Fruit fly (Drosophila melanogaster) whole organism, embryonic: ENCODE measurements around the gene CG4955.

Source experiments
- Ada2b ChIP-seq: fragments of 200-800 bp; sonication (Bioruptor generic); IDR thresholded peaks from 2 replicates; pipeline ENCODE4 v1.3.6; 2022; ENCODE audit warnings: missing biosample characterization, missing genetic modification characterization
- Antp ChIP-seq: fragments of 200-800 bp; sonication (Bioruptor generic); optimal IDR thresholded peaks from 3 replicates; lab custom pipeline; 2016; ENCODE audit warnings: missing biosample characterization, missing genetic modification characterization
- Atf-2 ChIP-seq: fragments of 200-800 bp; sonication (Bioruptor generic); optimal IDR thresholded peaks from 2 replicates; lab custom pipeline; 2016; ENCODE audit warnings: missing biosample characterization, missing genetic modification characterization
- Atf3 ChIP-seq: fragments of 200-800 bp; sonication (Bioruptor generic); optimal IDR thresholded peaks from 3 replicates; lab custom pipeline; 2016; ENCODE audit warnings: missing biosample characterization, missing genetic modification characterization
- CG10959 ChIP-seq: fragments of 200-800 bp; sonication (Bioruptor generic); IDR thresholded peaks from 2 replicates; pipeline ENCODE4 v1.3.6; 2022; ENCODE audit warnings: missing biosample characterization, missing genetic modification characterization
- CG12104 ChIP-seq: fragments of 200-800 bp; sonication (Bioruptor generic); optimal IDR thresholded peaks from 3 replicates; lab custom pipeline; 2016; ENCODE audit warnings: missing biosample characterization, missing genetic modification characterization
- CG1233 ChIP-seq: fragments of 200-800 bp; sonication (Bioruptor generic); optimal IDR thresholded peaks from 4 replicates; lab custom pipeline; 2018; ENCODE audit warnings: missing biosample characterization, mild to moderate bottlenecking, missing genetic modification characterization
- CG12659 ChIP-seq: fragments of 200-800 bp; sonication (Bioruptor generic); optimal IDR thresholded peaks from 3 replicates; lab custom pipeline; 2017; ENCODE audit warnings: mild to moderate bottlenecking, missing biosample characterization, missing genetic modification reagents, missing genetic modification characterization
- CG12744 ChIP-seq: fragments of 200-800 bp; sonication (Bioruptor generic); optimal IDR thresholded peaks from 2 replicates; lab custom pipeline; 2016; ENCODE audit warnings: missing biosample characterization, missing genetic modification characterization
- CG13624 ChIP-seq: fragments of 200-800 bp; sonication (Bioruptor generic); optimal IDR thresholded peaks from 2 replicates; lab custom pipeline; 2016; ENCODE audit warnings: missing biosample characterization, missing genetic modification characterization
- CG14050 ChIP-seq: fragments of 200-800 bp; sonication (Bioruptor generic); IDR thresholded peaks from 3 replicates; pipeline ENCODE4 v1.3.6; 2022; ENCODE audit warnings: missing biosample characterization, missing genetic modification characterization
- CG16813 ChIP-seq: fragments of 200-800 bp; sonication (Bioruptor generic); IDR thresholded peaks from 3 replicates; pipeline ENCODE4 v1.3.6; 2022; ENCODE audit warnings: missing biosample characterization, missing genetic modification characterization; ENCODE audit not compliant: partially characterized antibody
- CG17186 ChIP-seq: fragments of 200-800 bp; sonication (Bioruptor generic); optimal IDR thresholded peaks from 3 replicates; lab custom pipeline; 2017; ENCODE audit warnings: missing biosample characterization, missing genetic modification reagents, missing genetic modification characterization
- CG2116 ChIP-seq: fragments of 200-800 bp; sonication (Bioruptor generic); optimal IDR thresholded peaks from 3 replicates; lab custom pipeline; 2018; ENCODE audit warnings: missing biosample characterization, mild to moderate bottlenecking, missing genetic modification characterization
- CG3065 ChIP-seq: fragments of 200-800 bp; sonication (Bioruptor generic); optimal IDR thresholded peaks from 2 replicates; lab custom pipeline; 2016; ENCODE audit warnings: missing biosample characterization, missing genetic modification characterization
- CG34376 ChIP-seq: fragments of 200-800 bp; sonication (Bioruptor generic); optimal IDR thresholded peaks from 2 replicates; lab custom pipeline; 2018; ENCODE audit warnings: missing biosample characterization, mild to moderate bottlenecking, missing genetic modification characterization
- CG3995 ChIP-seq: fragments of 200-800 bp; sonication (Bioruptor generic); optimal IDR thresholded peaks from 3 replicates; lab custom pipeline; 2016; ENCODE audit warnings: missing biosample characterization, missing genetic modification characterization
- CG4328 ChIP-seq: fragments of 200-800 bp; sonication (Bioruptor generic); optimal IDR thresholded peaks from 3 replicates; lab custom pipeline; 2017; ENCODE audit warnings: missing biosample characterization, missing genetic modification reagents, missing genetic modification characterization
- CG4360 ChIP-seq: fragments of 200-800 bp; sonication (Bioruptor generic); IDR thresholded peaks from 2 replicates; pipeline ENCODE4 v1.3.6; 2022; ENCODE audit warnings: missing biosample characterization, missing genetic modification characterization
- CG5180 ChIP-seq: fragments of 200-800 bp; sonication (Bioruptor generic); optimal IDR thresholded peaks from 3 replicates; lab custom pipeline; 2017; ENCODE audit warnings: missing biosample characterization, missing genetic modification characterization, mild to moderate bottlenecking, moderate library complexity, missing genetic modification reagents
- CG6791 ChIP-seq: fragments of 200-800 bp; sonication (Bioruptor generic); IDR thresholded peaks from 3 replicates; pipeline ENCODE4 v1.3.6; 2022; ENCODE audit warnings: missing biosample characterization, missing genetic modification characterization; ENCODE audit not compliant: partially characterized antibody
- CG7928 ChIP-seq: fragments of 200-800 bp; sonication (Bioruptor generic); optimal IDR thresholded peaks from 2 replicates; lab custom pipeline; 2017; ENCODE audit warnings: missing biosample characterization, mild to moderate bottlenecking, missing genetic modification characterization
- CkIIα-i1 ChIP-seq: fragments of 200-800 bp; sonication (Bioruptor generic); IDR thresholded peaks from 2 replicates; pipeline ENCODE4 v1.3.6; 2022; ENCODE audit warnings: missing biosample characterization, missing genetic modification characterization
- CrebB ChIP-seq: fragments of 200-800 bp; sonication (Bioruptor generic); optimal IDR thresholded peaks from 3 replicates; lab custom pipeline; 2018; ENCODE audit warnings: missing biosample characterization, mild to moderate bottlenecking, missing genetic modification characterization
- D19A ChIP-seq: fragments of 200-800 bp; optimal IDR thresholded peaks from 3 replicates; lab custom pipeline; 2019; ENCODE audit warnings: missing biosample characterization, mild to moderate bottlenecking, missing genetic modification characterization, moderate library complexity
- Dp ChIP-seq: fragments of 200-800 bp; sonication (Bioruptor generic); optimal IDR thresholded peaks from 2 replicates; lab custom pipeline; 2018; ENCODE audit warnings: missing biosample characterization, mild to moderate bottlenecking, missing genetic modification characterization, moderate library complexity
- Hey ChIP-seq: fragments of 200-800 bp; sonication (Bioruptor generic); optimal IDR thresholded peaks from 3 replicates; lab custom pipeline; 2018; ENCODE audit warnings: missing biosample characterization, mild to moderate bottlenecking, missing genetic modification characterization
- Lhr ChIP-seq: fragments of 200-800 bp; sonication (Bioruptor generic); optimal IDR thresholded peaks from 3 replicates; lab custom pipeline; 2017; ENCODE audit warnings: mild to moderate bottlenecking, missing biosample characterization, missing genetic modification reagents, missing genetic modification characterization
- Mad ChIP-seq: fragments of 200-800 bp; sonication (Bioruptor generic); optimal IDR thresholded peaks from 2 replicates; lab custom pipeline; 2016; ENCODE audit warnings: missing biosample characterization, missing genetic modification characterization
- Mes4 ChIP-seq: fragments of 200-800 bp; sonication (Bioruptor generic); optimal IDR thresholded peaks from 2 replicates; lab custom pipeline; 2016; ENCODE audit warnings: missing biosample characterization, missing genetic modification characterization
- PHDP ChIP-seq: fragments of 200-800 bp; sonication (Bioruptor generic); optimal IDR thresholded peaks from 3 replicates; lab custom pipeline; 2018; ENCODE audit warnings: missing biosample characterization, mild to moderate bottlenecking, missing genetic modification characterization, moderate library complexity
- al ChIP-seq: fragments of 200-800 bp; sonication (Bioruptor generic); IDR thresholded peaks from 2 replicates; pipeline ENCODE4 v1.3.6; 2022; ENCODE audit warnings: missing biosample characterization, missing genetic modification characterization
- bbx ChIP-seq: fragments of 200-800 bp; sonication (Bioruptor generic); IDR thresholded peaks from 2 replicates; pipeline ENCODE4 v1.3.6; 2022; ENCODE audit warnings: missing biosample characterization, missing genetic modification characterization; ENCODE audit not compliant: partially characterized antibody
- ems ChIP-seq: fragments of 200-800 bp; sonication (Bioruptor generic); optimal IDR thresholded peaks from 3 replicates; lab custom pipeline; 2016; ENCODE audit warnings: missing biosample characterization, missing genetic modification characterization
- fd102C ChIP-seq: fragments of 200-800 bp; sonication (Bioruptor generic); optimal IDR thresholded peaks from 2 replicates; lab custom pipeline; 2018; ENCODE audit warnings: missing biosample characterization, mild to moderate bottlenecking, missing genetic modification characterization, moderate library complexity
- fru ChIP-seq: fragments of >200 bp; optimal IDR thresholded peaks from 2 replicates; lab custom pipeline; 2017
- jigr1 ChIP-seq: fragments of 200-800 bp; sonication (Bioruptor generic); IDR thresholded peaks from 3 replicates; pipeline ENCODE4 v1.3.6; 2022; ENCODE audit warnings: missing biosample characterization, missing genetic modification characterization
- kah ChIP-seq: fragments of 200-800 bp; sonication (Bioruptor generic); optimal IDR thresholded peaks from 2 replicates; lab custom pipeline; 2018; ENCODE audit warnings: missing biosample characterization, mild to moderate bottlenecking, missing genetic modification characterization
- kni ChIP-seq: fragments of 200-800 bp; sonication (Bioruptor generic); optimal IDR thresholded peaks from 3 replicates; lab custom pipeline; 2017; ENCODE audit warnings: mild to moderate bottlenecking, missing biosample characterization, missing genetic modification reagents, missing genetic modification characterization
- oc ChIP-seq: fragments of 200-800 bp; sonication (Bioruptor generic); optimal IDR thresholded peaks from 2 replicates; lab custom pipeline; 2018; ENCODE audit warnings: missing biosample characterization, mild to moderate bottlenecking, missing genetic modification characterization, moderate library complexity
- org-1 ChIP-seq: fragments of 200-800 bp; sonication (Bioruptor generic); optimal IDR thresholded peaks from 2 replicates; lab custom pipeline; 2017; ENCODE audit warnings: missing biosample characterization, missing genetic modification characterization
- otp ChIP-seq: fragments of 200-800 bp; sonication (Bioruptor generic); IDR thresholded peaks from 3 replicates; pipeline ENCODE4, ENCODE4 v1.3.6; 2022; ENCODE audit warnings: missing biosample characterization, missing genetic modification characterization
- ranshi ChIP-seq: fragments of 200-800 bp; sonication (Bioruptor generic); IDR thresholded peaks from 2 replicates; pipeline ENCODE4 v1.3.6; 2022; ENCODE audit warnings: missing biosample characterization, missing genetic modification characterization
- scrt ChIP-seq: fragments of 200-800 bp; sonication (Bioruptor generic); optimal IDR thresholded peaks from 2 replicates; lab custom pipeline; 2018; ENCODE audit warnings: missing biosample characterization, mild to moderate bottlenecking, missing genetic modification characterization, moderate library complexity
- sisA ChIP-seq: fragments of 200-800 bp; sonication (Bioruptor generic); IDR thresholded peaks from 2 replicates; pipeline ENCODE4 v1.3.6; 2022; ENCODE audit warnings: missing biosample characterization, missing genetic modification characterization

CG4955 gene

dm6 chrX:17091062-17091904, 10.0 kb downstream of the CG4955 start, which contains the start of the genes CG16700 and CG4991 (continued):
- no peak for TF ChIP-seq CG10959 (GFP tag; lab: Robert Waterston, UW)
- no peak for TF ChIP-seq CG16813 (GFP tag; lab: Robert Waterston, UW)
- peak; percentile 72 for TF ChIP-seq CG1233 (GFP tag; lab: Kevin White, UChicago)
- TF ChIP-seq CG13624 (GFP tag; lab: Kevin White, UChicago): no peak
- peak; percentile 5 for TF ChIP-seq Lhr (GFP tag; lab: Kevin White, UChicago)
- no peak for TF ChIP-seq CG3065 (GFP tag; lab: Kevin White, UChicago)
- peak; percentile 98 for TF ChIP-seq kah (GFP tag; lab: Kevin White, UChicago)
- TF ChIP-seq Antp (GFP tag; lab: Kevin White, UChicago): no peak
- no peak for TF ChIP-seq Mad
- TF ChIP-seq scrt (GFP tag; lab: Kevin White, UChicago): peak; percentile 61
- TF ChIP-seq Mes4: no peak
- no peak for TF ChIP-seq Hey
- peak; percentile 37 for TF ChIP-seq CG3995 (GFP tag; lab: Kevin White, UChicago)
- peak; percentile 69; the same call in 1 of the 2 replicates for TF ChIP-seq al
- TF ChIP-seq fru: no peak
- TF ChIP-seq jigr1 (GFP tag; lab: Robert Waterston, UW): peak; percentile 60; the same call in 1 of the 3 replicates
- no peak for TF ChIP-seq CG4360 (GFP tag; lab: Robert Waterston, UW)
- peak; percentile 33 for TF ChIP-seq CG2116
- TF ChIP-seq CG12659: peak; percentile 87
- peak; percentile 76 for TF ChIP-seq CG12104 (GFP tag; lab: Kevin White, UChicago)
- TF ChIP-seq CG5180: peak; percentile 71
- no peak for TF ChIP-seq CG12744
- no peak for TF ChIP-seq CG6791 (GFP tag; lab: Robert Waterston, UW)
- TF ChIP-seq org-1 (GFP tag; lab: Kevin White, UChicago): peak; percentile 70
- no peak; the same call in none of the 2 replicates for TF ChIP-seq Ada2b
- TF ChIP-seq sisA (GFP tag; lab: Robert Waterston, UW): no peak; the same call in 1 of the 2 replicates
- no peak; the same call in 2 of the 3 replicates for TF ChIP-seq CG14050 (GFP tag; lab: Robert Waterston, UW)
- TF ChIP-seq Atf3 (GFP tag; lab: Kevin White, UChicago): no peak
- peak; percentile 79 for TF ChIP-seq PHDP (tag; lab: Kevin White, UChicago)
- no peak for TF ChIP-seq bbx
- peak; percentile 78 for TF ChIP-seq CG4328 (GFP tag; lab: Kevin White, UChicago)
- TF ChIP-seq Dp: no peak
- no peak for TF ChIP-seq fd102C (GFP tag; lab: Kevin White, UChicago)
- TF ChIP-seq CG34376 (GFP tag; lab: Kevin White, UChicago): no peak
- TF ChIP-seq oc (tag; lab: Kevin White, UChicago): peak; percentile 38
- peak; percentile 80 for TF ChIP-seq D19A (tag; lab: Kevin White, UChicago)
- TF ChIP-seq CG17186 (GFP tag; lab: Kevin White, UChicago): no peak
- no peak for TF ChIP-seq ems (GFP tag; lab: Kevin White, UChicago)
- no peak for TF ChIP-seq CG7928
- TF ChIP-seq CkIIα-i1 (GFP tag; lab: Robert Waterston, UW): no peak
- TF ChIP-seq ranshi (GFP tag; lab: Robert Waterston, UW): peak; percentile 58; the same call in 1 of the 2 replicates
- no peak for TF ChIP-seq kni (GFP tag; lab: Kevin White, UChicago)
- peak; percentile 34; the same call in 1 of the 3 replicates for TF ChIP-seq otp (GFP tag; lab: Robert Waterston, UW)
- no peak for TF ChIP-seq CrebB
- TF ChIP-seq Atf-2: no peak
